Worm (Caenorhabditis elegans) whole organism, L2 larva: ENCODE results near the gene M195.2.

Source experiments
- F13H6.1 ChIP-seq: sonication (generic microtip); optimal IDR thresholded peaks from 2 replicates; lab custom pipeline; 2016; ENCODE audit warnings: missing genetic modification characterization, missing compliant biosample characterization
- R02D3.7 ChIP-seq: fragments of 150-350 bp; optimal IDR thresholded peaks from 2 replicates; lab custom pipeline; 2014; ENCODE audit warnings: missing biosample characterization, missing genetic modification characterization
- Y55F3AM.14 ChIP-seq: fragments of 200-800 bp; sonication (Bioruptor generic); optimal IDR thresholded peaks from 2 replicates; lab custom pipeline; 2018; ENCODE audit warnings: mild to moderate bottlenecking, missing genetic modification characterization, missing compliant biosample characterization
- aly-2 ChIP-seq: fragments of 150-350 bp; optimal IDR thresholded peaks from 2 replicates; lab custom pipeline; 2014; ENCODE audit warnings: missing biosample characterization, missing genetic modification characterization
- ama-1 ChIP-seq: fragments of 150-350 bp; optimal IDR thresholded peaks from 2 replicates; lab custom pipeline; 2018; ENCODE audit warnings: inconsistent platforms
- ceh-82 ChIP-seq: fragments of 150-350 bp; optimal IDR thresholded peaks from 2 replicates; lab custom pipeline; 2014; ENCODE audit warnings: missing biosample characterization, missing genetic modification characterization
- crh-2 ChIP-seq: sonication (generic microtip); optimal IDR thresholded peaks from 2 replicates; lab custom pipeline; 2017; ENCODE audit warnings: missing biosample characterization, missing genetic modification characterization
- dmd-4 ChIP-seq: sonication (generic microtip); optimal IDR thresholded peaks from 2 replicates; lab custom pipeline; 2017; ENCODE audit warnings: missing biosample characterization, missing genetic modification characterization
- egl-27 ChIP-seq: sonication (generic microtip); optimal IDR thresholded peaks from 3 replicates; lab custom pipeline; 2017; ENCODE audit warnings: missing biosample characterization, missing genetic modification reagents, missing genetic modification characterization
- elt-1 ChIP-seq: fragments of 150-350 bp; optimal IDR thresholded peaks from 2 replicates; lab custom pipeline; 2014; ENCODE audit warnings: missing biosample characterization, missing genetic modification characterization
- fos-1 ChIP-seq: fragments of 150-350 bp; optimal IDR thresholded peaks from 2 replicates; lab custom pipeline; 2014; ENCODE audit warnings: missing biosample characterization, missing genetic modification characterization
- gmeb-1 ChIP-seq: fragments of 150-350 bp; optimal IDR thresholded peaks from 2 replicates; lab custom pipeline; 2014; ENCODE audit warnings: missing biosample characterization, missing genetic modification characterization
- lin-11 ChIP-seq: fragments of 150-350 bp; sonication (generic microtip); optimal IDR thresholded peaks from 2 replicates; lab custom pipeline; 2014; ENCODE audit warnings: missing biosample characterization, missing genetic modification characterization, inconsistent platforms, mixed read lengths
- lin-13 ChIP-seq: fragments of 150-350 bp; optimal IDR thresholded peaks from 2 replicates; lab custom pipeline; 2014; ENCODE audit warnings: missing biosample characterization, missing genetic modification reagents, missing genetic modification characterization
- lin-39 ChIP-seq: fragments of 150-350 bp; optimal IDR thresholded peaks from 2 replicates; lab custom pipeline; 2014; ENCODE audit warnings: missing biosample characterization, missing genetic modification reagents, missing genetic modification characterization
- lsy-2 ChIP-seq, 2 experiments: fragments of 150-350 bp in 1 of 2; sonication (generic microtip) in 1 of 2; optimal IDR thresholded peaks; 2 replicates each; lab custom pipeline; 2014 to 2017; ENCODE audit warnings: missing biosample characterization in 2 of 2, missing genetic modification characterization in 2 of 2
- mab-5 ChIP-seq: fragments of 150-350 bp; optimal IDR thresholded peaks from 2 replicates; lab custom pipeline; 2014; ENCODE audit warnings: missing biosample characterization, missing genetic modification characterization
- mbf-1 ChIP-seq: sonication (generic microtip); optimal IDR thresholded peaks from 2 replicates; lab custom pipeline; 2017; ENCODE audit warnings: missing biosample characterization, missing genetic modification characterization
- mdl-1 ChIP-seq, 2 experiments: fragments of 150-350 bp in 1 of 2; sonication (generic microtip) in 1 of 2; optimal IDR thresholded peaks; 2 replicates each; lab custom pipeline; 2017; ENCODE audit warnings: missing biosample characterization in 2 of 2, missing genetic modification characterization in 2 of 2
- nhr-10 ChIP-seq: sonication (generic microtip); optimal IDR thresholded peaks from 2 replicates; lab custom pipeline; 2017; ENCODE audit warnings: missing biosample characterization, missing genetic modification characterization
- nhr-11 ChIP-seq: fragments of 150-350 bp; optimal IDR thresholded peaks from 2 replicates; lab custom pipeline; 2014; ENCODE audit warnings: missing biosample characterization, missing genetic modification characterization
- nhr-12 ChIP-seq: fragments of 150-350 bp; optimal IDR thresholded peaks from 2 replicates; lab custom pipeline; 2014; ENCODE audit warnings: missing biosample characterization, missing genetic modification characterization
- nhr-129 ChIP-seq: fragments of 150-350 bp; optimal IDR thresholded peaks from 2 replicates; lab custom pipeline; 2014; ENCODE audit warnings: missing biosample characterization, missing genetic modification characterization
- nhr-25 ChIP-seq: fragments of 150-350 bp; sonication (generic microtip); optimal IDR thresholded peaks from 3 replicates; lab custom pipeline; 2014; ENCODE audit warnings: missing biosample characterization, missing genetic modification characterization
- nhr-6 ChIP-seq: fragments of 150-350 bp; optimal IDR thresholded peaks from 2 replicates; lab custom pipeline; 2014; ENCODE audit warnings: missing biosample characterization, missing genetic modification characterization
- nhr-77 ChIP-seq: fragments of 150-350 bp; optimal IDR thresholded peaks from 2 replicates; lab custom pipeline; 2014; ENCODE audit warnings: missing biosample characterization, missing genetic modification characterization
- peb-1 ChIP-seq: fragments of 150-350 bp; optimal IDR thresholded peaks from 2 replicates; lab custom pipeline; 2014; ENCODE audit warnings: missing biosample characterization, missing genetic modification characterization
- sem-4 ChIP-seq: fragments of 150-350 bp; optimal IDR thresholded peaks from 2 replicates; lab custom pipeline; 2014; ENCODE audit warnings: missing biosample characterization, missing genetic modification reagents, missing genetic modification characterization
- sma-3 ChIP-seq: sonication (generic microtip); optimal IDR thresholded peaks from 2 replicates; lab custom pipeline; 2016; ENCODE audit warnings: missing genetic modification reagents, missing genetic modification characterization, missing compliant biosample characterization
- snpc-4 ChIP-seq: fragments of 150-350 bp; optimal IDR thresholded peaks from 2 replicates; lab custom pipeline; 2014; ENCODE audit warnings: missing biosample characterization, missing genetic modification characterization
- unc-39 ChIP-seq: fragments of 150-350 bp; optimal IDR thresholded peaks from 2 replicates; lab custom pipeline; 2014; ENCODE audit warnings: missing biosample characterization, missing genetic modification characterization
- ztf-1 ChIP-seq: fragments of 200-800 bp; sonication (Bioruptor generic); conservative IDR thresholded peaks from 2 replicates; pipeline ENCODE4 v1.3.6; 2022; ENCODE audit warnings: missing genetic modification characterization, missing compliant biosample characterization
- ztf-11 ChIP-seq: sonication (generic microtip); optimal IDR thresholded peaks from 2 replicates; lab custom pipeline; 2017; ENCODE audit warnings: missing biosample characterization, missing genetic modification characterization

Gene M195.2

DNA sequence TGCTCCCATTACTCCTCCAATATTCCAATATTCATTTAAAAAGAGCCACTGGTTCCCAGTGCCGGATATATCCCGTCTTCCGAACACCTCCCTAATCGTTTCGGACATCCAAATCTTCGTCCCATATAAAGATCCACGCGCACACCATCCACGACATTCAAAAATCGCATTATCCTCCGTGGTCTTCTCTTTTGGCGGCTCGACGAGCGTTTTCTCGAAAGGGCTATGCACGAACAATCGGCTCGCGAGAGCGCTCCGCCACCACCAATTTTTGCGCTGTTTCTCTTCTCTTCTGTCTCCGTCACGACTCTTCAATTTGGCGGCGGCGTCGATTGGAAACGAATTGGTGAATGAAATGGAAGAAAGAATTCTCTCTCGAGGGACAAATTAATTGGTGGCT lies 7.3 kb upstream of the M195.2 start:
- no peak for TF ChIP-seq lsy-2 (tag; optimal IDR thresholded peaks at IDR 0.05; lab: Kevin White, UChicago)
- TF ChIP-seq nhr-25 (tag; lab: Kevin White, UChicago) = no peak
- TF ChIP-seq Y55F3AM.14 (GFP tag; lab: Kevin White, UChicago) = no peak
- no peak for TF ChIP-seq nhr-6 (tag; lab: Kevin White, UChicago)
- no peak for TF ChIP-seq ama-1 (lab: Kevin White, UChicago)
- TF ChIP-seq dmd-4 (tag; lab: Kevin White, UChicago) = no peak
- TF ChIP-seq nhr-129 (tag; lab: Kevin White, UChicago) = no peak
- TF ChIP-seq sem-4 (tag; lab: Kevin White, UChicago) = no peak
- no peak for TF ChIP-seq nhr-11 (tag; lab: Kevin White, UChicago)
- TF ChIP-seq, all 48 proteins: peak for 0

DNA sequence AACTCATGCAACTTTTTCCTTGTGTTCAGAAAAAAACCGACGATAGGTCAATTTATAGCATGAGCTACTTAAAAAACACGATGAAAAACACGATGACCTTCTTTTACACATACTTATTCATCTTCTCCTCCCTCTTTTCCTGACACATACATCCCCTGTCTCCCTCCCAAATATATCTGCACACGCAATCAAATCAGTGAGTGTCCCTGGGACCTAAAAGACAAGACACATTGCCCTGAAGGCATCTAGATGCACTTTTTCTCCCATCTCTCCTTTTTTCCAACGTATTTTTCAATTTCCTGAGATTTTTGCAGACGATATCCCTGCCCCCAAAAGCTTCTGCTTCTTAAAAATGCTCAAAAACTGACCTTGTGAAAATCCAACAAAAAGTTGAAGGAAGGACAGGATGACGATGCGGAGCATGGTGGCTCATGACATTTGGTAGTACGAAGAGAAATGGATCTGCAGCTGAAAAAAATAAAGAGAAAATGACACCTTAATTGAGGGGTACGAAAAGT lies 6.3 kb upstream of the M195.2 start, which contains the start of gene C26D10.6:
Gene C26D10.6 (minus strand): TSS at position 468 of the 518 bp plus-strand sequence.
- TF ChIP-seq nhr-10 (tag; lab: Kevin White, UChicago) = no peak
- no peak for TF ChIP-seq mbf-1 (tag; lab: Kevin White, UChicago)
- TF ChIP-seq aly-2 = no peak
- TF ChIP-seq nhr-11 (tag; lab: Kevin White, UChicago) = no peak
- no peak for TF ChIP-seq peb-1 (tag; lab: Kevin White, UChicago)
- TF ChIP-seq snpc-4 (tag; lab: Kevin White, UChicago) = no peak
- no peak for TF ChIP-seq ztf-11 (tag; lab: Kevin White, UChicago)
- TF ChIP-seq nhr-12 (tag; lab: Kevin White, UChicago) = no peak
- TF ChIP-seq, all 48 proteins: peak for 0

DNA sequence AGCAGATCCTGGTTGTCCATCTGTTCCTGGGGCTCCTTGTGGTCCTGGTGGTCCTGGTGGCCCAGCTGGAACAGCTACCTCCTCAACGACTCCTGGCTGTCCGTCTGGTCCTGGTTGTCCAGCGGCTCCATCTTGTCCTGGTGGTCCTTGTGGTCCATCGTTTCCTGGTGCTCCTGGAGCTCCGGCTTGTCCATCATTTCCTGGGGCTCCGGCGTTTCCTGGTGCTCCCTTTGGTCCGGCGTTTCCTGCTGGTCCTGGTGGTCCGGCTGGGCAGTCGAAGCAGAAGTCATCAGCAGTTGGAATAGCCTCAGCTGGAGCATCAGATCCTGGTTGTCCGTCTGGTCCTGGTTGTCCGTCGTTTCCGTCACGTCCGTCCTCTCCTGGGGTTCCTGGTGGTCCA lies 2.1 kb upstream of the M195.2 start:
- no peak for TF ChIP-seq aly-2

DNA sequence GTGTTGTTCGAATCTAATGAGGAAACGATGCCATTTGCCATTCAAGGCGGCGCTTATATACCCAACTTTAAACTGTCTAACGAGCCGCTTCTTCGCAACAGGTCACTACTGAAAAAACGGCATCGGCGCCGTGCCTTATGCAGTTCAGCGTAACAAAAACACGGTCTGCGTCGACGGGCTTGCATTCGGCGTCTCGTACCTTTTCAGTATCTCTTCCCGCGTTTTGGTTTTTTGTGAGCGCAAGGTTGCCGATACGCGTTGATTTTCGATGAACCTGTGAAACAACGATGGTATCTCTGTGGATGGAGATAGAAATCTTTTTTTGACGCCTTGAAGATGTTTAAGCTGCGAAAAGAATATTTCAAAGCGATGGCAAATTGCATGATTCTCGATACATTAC lies 1.2 kb upstream of the M195.2 start, which contains the start of gene col-77:
Gene col-77 (minus strand): TSS at position 32 of the 400 bp plus-strand sequence.
- TF ChIP-seq nhr-25 (tag; lab: Kevin White, UChicago) (no peak), fos-1 (tag; lab: Kevin White, UChicago) (no peak), nhr-12 (tag; lab: Kevin White, UChicago) (no peak)

DNA sequence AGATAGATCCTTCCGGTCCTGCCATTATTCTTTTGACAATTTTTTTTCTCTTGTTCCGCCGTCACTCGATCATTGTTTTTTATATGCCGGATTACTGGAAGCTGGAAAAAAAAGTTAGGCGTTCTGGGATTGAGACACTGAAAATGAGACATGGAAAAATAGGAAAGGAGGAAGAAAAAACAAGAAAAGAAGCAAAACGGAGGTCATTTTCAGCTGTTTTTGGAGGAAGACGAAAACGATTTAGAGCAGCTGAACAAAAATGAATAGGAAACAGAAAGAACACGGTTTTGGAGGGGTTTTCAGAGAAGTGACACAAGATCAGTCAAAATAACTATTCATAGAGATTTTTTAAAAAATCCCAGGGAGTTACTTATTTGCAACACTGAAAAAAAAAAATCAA lies 8.5 kb downstream of the M195.2 start, which contains the start of gene amt-3:
Gene amt-3 (minus strand): TSS at position 101 of the 400 bp plus-strand sequence.
- TF ChIP-seq fos-1 (tag; lab: Kevin White, UChicago) (no peak), lin-11 (tag; lab: Kevin White, UChicago) (no peak), mab-5 (tag; lab: Kevin White, UChicago) (no peak), lin-39 (tag; lab: Kevin White, UChicago) (no peak), sma-3 (no peak), gmeb-1 (tag; lab: Kevin White, UChicago) (no peak), nhr-11 (tag; lab: Kevin White, UChicago) (no peak), lin-13 (GFP tag; lab: Kevin White, UChicago) (no peak), unc-39 (no peak), nhr-10 (tag; lab: Kevin White, UChicago) (no peak), R02D3.7 (tag; lab: Kevin White, UChicago) (no peak), Y55F3AM.14 (GFP tag; lab: Kevin White, UChicago) (no peak), egl-27 (tag; lab: Kevin White, UChicago) (no peak), crh-2 (tag; lab: Kevin White, UChicago) (no peak), sem-4 (tag; lab: Kevin White, UChicago) (no peak), ama-1 (lab: Kevin White, UChicago) (no peak), lsy-2 (tag; optimal IDR thresholded peaks at IDR 0.05; lab: Kevin White, UChicago) (no peak), nhr-129 (tag; lab: Kevin White, UChicago) (no peak)

DNA sequence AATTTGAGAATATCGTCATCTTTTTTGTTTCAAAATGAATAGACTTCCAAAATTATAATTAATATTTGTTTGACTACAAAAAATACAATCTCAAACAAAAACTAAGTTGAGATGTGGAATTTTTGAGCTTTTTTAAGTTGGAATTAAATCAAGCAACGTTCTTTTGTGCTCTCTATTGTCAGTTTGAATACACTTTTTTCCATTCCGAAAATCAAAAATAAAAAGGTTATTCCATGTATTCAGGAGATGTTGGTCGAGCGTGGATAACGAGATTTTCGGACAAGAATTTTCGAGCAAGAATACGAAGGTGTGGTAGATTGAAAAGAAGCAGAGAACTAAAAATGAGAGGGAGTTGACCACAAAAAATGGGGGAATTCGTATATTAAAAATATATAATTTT lies 9.6 kb downstream of the M195.2 start:
- TF ChIP-seq nhr-12 (tag; lab: Kevin White, UChicago) (no peak), mdl-1 (tag; optimal IDR thresholded peaks at IDR 0.05; lab: Kevin White, UChicago) (no peak), elt-1 (tag; lab: Kevin White, UChicago) (no peak), ama-1 (lab: Kevin White, UChicago) (no peak), lsy-2 (tag; optimal IDR thresholded peaks at IDR 0.05; lab: Kevin White, UChicago) (no peak), nhr-77 (tag; lab: Kevin White, UChicago) (no peak), aly-2 (no peak), ceh-82 (no peak), ztf-1 (GFP tag; lab: Robert Waterston, UW) (no peak), nhr-6 (tag; lab: Kevin White, UChicago) (no peak), F13H6.1 (no peak), Y55F3AM.14 (GFP tag; lab: Kevin White, UChicago) (no peak), crh-2 (tag; lab: Kevin White, UChicago) (no peak), R02D3.7 (tag; lab: Kevin White, UChicago) (no peak), mab-5 (tag; lab: Kevin White, UChicago) (no peak), sma-3 (no peak)
